Worm (Caenorhabditis elegans): Measurements from ENCODE around the gene C06E4.1.

- TF ChIP-seq W03F9.2 (tag; optimal IDR thresholded peaks at IDR 0.05): no peak
- TF ChIP-seq him-1 (tag; optimal IDR thresholded peaks at IDR 0.05): no peak
- TF ChIP-seq dao-5 (tag; optimal IDR thresholded peaks at IDR 0.05): no peak
Measured at ce11 chrIV:7305325-7305724, 22.3 kb downstream of the C06E4.1 start, which contains the start of gene npr-27.

Data from whole organism, L4/young adult.